Fruit fly (Drosophila melanogaster): ENCODE results near the gene Orct.

The Orct gene

DNA sequence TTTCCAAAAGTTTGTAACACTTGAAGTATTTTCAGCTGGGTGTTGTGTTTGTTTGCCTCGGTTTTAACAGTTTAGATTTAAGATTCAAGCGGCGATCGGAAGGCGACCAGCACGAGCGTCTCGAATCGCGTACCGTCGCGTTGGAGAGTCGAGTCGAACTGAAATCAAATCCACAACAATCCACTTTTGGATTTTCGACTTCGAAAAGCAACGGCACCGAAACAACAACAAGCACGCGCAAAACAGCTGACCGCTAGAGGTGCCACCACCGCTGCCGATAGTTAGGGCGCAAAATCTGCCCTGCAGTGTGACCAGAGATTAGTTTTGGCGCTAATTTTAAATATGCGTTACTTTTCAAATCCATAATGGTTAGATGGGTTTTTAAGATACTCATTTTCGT is 5.0 kb upstream of the Orct start, which contains the start of gene jar (continued):
- no peak for TF ChIP-seq hth (optimal IDR thresholded peaks at IDR 0.05)
- TF ChIP-seq bbx (GFP tag; IDR thresholded peaks at IDR 0.05; ENCODE audit: partially characterized antibody) = peak; percentile 91
- peak; percentile 14 for TF ChIP-seq Side (GFP tag; optimal IDR thresholded peaks at IDR 0.05)
- TF ChIP-seq HmgD (GFP tag; optimal IDR thresholded peaks at IDR 0.05) = peak; percentile 28
- no peak for TF ChIP-seq CG3407 (GFP tag; optimal IDR thresholded peaks at IDR 0.05)
- no peak for TF ChIP-seq aop (GFP tag; IDR thresholded peaks at IDR 0.05)
- no peak for TF ChIP-seq GATAe (GFP tag; conservative IDR thresholded peaks at IDR 0.05)
- TF ChIP-seq unpg (GFP tag; optimal IDR thresholded peaks at IDR 0.05) = peak; percentile 24
- no peak for TF ChIP-seq cwo (GFP tag; optimal IDR thresholded peaks at IDR 0.05)
- TF ChIP-seq Poxn (GFP tag; IDR thresholded peaks at IDR 0.05) = no peak
- peak; percentile 45 for TF ChIP-seq BtbVII (GFP tag; optimal IDR thresholded peaks at IDR 0.05)
- peak; percentile 39 for TF ChIP-seq run (tag; optimal IDR thresholded peaks at IDR 0.05)
- TF ChIP-seq E2f2 (GFP tag; IDR thresholded peaks at IDR 0.05) = peak; percentile 100
- peak; percentile 47 for TF ChIP-seq gsb-n (tag; optimal IDR thresholded peaks at IDR 0.05)
- TF ChIP-seq Doc3 (GFP tag; IDR thresholded peaks at IDR 0.05; ENCODE audit: partially characterized antibody) = peak; percentile 80
- TF ChIP-seq abd-A (tag; optimal IDR thresholded peaks at IDR 0.05) = peak; percentile 22
- TF ChIP-seq Lim3 (GFP tag; IDR thresholded peaks at IDR 0.05) = no peak
- no peak for TF ChIP-seq CG9817 (tag; optimal IDR thresholded peaks at IDR 0.05)
- TF ChIP-seq Bgb (GFP tag; IDR thresholded peaks at IDR 0.05; ENCODE audit: partially characterized antibody) = peak; percentile 97
- TF ChIP-seq row (GFP tag; IDR thresholded peaks at IDR 0.05) = peak; percentile 59
- peak; percentile 30 for TF ChIP-seq CG3281 (GFP tag; optimal IDR thresholded peaks at IDR 0.05)
- TF ChIP-seq Hsf (GFP tag; optimal IDR thresholded peaks at IDR 0.05) = no peak
- TF ChIP-seq twi (tag; optimal IDR thresholded peaks at IDR 0.05) = no peak
- no peak for TF ChIP-seq CG15696 (tag; optimal IDR thresholded peaks at IDR 0.05)
- no peak for TF ChIP-seq CG13424 (tag; optimal IDR thresholded peaks at IDR 0.05)
- TF ChIP-seq CG14667 (GFP tag; IDR thresholded peaks at IDR 0.05) = no peak
- TF ChIP-seq vfl (GFP tag; optimal IDR thresholded peaks at IDR 0.05) = no peak
- peak; percentile 16 for TF ChIP-seq CG13296 (GFP tag; optimal IDR thresholded peaks at IDR 0.05)
- TF ChIP-seq CG1529 (GFP tag; optimal IDR thresholded peaks at IDR 0.05) = no peak
- TF ChIP-seq CG34422 (GFP tag; IDR thresholded peaks at IDR 0.05) = peak; percentile 79; the same call in 2 of the 3 replicates
- TF ChIP-seq CG4617 (GFP tag; optimal IDR thresholded peaks at IDR 0.05; ENCODE audit: borderline replicate concordance) = no peak
- peak; percentile 46 for TF ChIP-seq phol (tag; optimal IDR thresholded peaks at IDR 0.05)
- no peak for TF ChIP-seq Bteb2 (GFP tag; optimal IDR thresholded peaks at IDR 0.05)
- peak; percentile 88 for TF ChIP-seq ato (GFP tag; IDR thresholded peaks at IDR 0.05; ENCODE audit: partially characterized antibody)
- no peak for TF ChIP-seq sim (GFP tag; IDR thresholded peaks at IDR 0.05)
- peak; percentile 70 for TF ChIP-seq CG18764 (GFP tag; optimal IDR thresholded peaks at IDR 0.05)
- TF ChIP-seq stc (GFP tag; IDR thresholded peaks at IDR 0.05) = peak; percentile 57
- peak; percentile 28 for TF ChIP-seq pb (GFP tag; optimal IDR thresholded peaks at IDR 0.05)
- no peak for TF ChIP-seq dan (GFP tag; IDR thresholded peaks at IDR 0.05)
- peak; percentile 95 for TF ChIP-seq CG13287 (GFP tag; IDR thresholded peaks at IDR 0.05; ENCODE audit: partially characterized antibody)
- peak; percentile 19 for TF ChIP-seq fu2 (GFP tag; optimal IDR thresholded peaks at IDR 0.05)
- TF ChIP-seq CG15011 (GFP tag; optimal IDR thresholded peaks at IDR 0.05) = no peak
- peak; percentile 50 for TF ChIP-seq bigmax (GFP tag; optimal IDR thresholded peaks at IDR 0.05)
- TF ChIP-seq CG2678 (tag; optimal IDR thresholded peaks at IDR 0.05) = peak; percentile 34
- peak; percentile 42 for TF ChIP-seq Sry-β (GFP tag; optimal IDR thresholded peaks at IDR 0.05)
- peak; percentile 46; the same call in 1 of the 3 replicates for TF ChIP-seq CG7963 (GFP tag; IDR thresholded peaks at IDR 0.05; ENCODE audit: partially characterized antibody)
- TF ChIP-seq Stat92E (GFP tag; optimal IDR thresholded peaks at IDR 0.05) = peak in 1 of 3 experiments; percentile 73
- no peak for TF ChIP-seq Hr39 (optimal IDR thresholded peaks at IDR 0.05)
- TF ChIP-seq CG4282 (GFP tag; optimal IDR thresholded peaks at IDR 0.05) = no peak
- peak; percentile 21 for TF ChIP-seq ATbp (GFP tag; optimal IDR thresholded peaks at IDR 0.05)
- TF ChIP-seq Hand (GFP tag; optimal IDR thresholded peaks at IDR 0.05) = no peak
